Worm (Caenorhabditis elegans) whole organism, L4 larva: ENCODE results near the gene srbc-59.
A peak's percentile ranks its signal among the peaks of the same experiment; 100 is the strongest.

Experiments
- F26F4.8 ChIP-seq: fragments of 200-800 bp; sonication (Bioruptor generic); conservative IDR thresholded peaks from 2 replicates; pipeline ENCODE4 v1.3.6; 2022; ENCODE audit warnings: missing genetic modification characterization, missing compliant biosample characterization
- Y48G9A.11 ChIP-seq: fragments of 200-800 bp; sonication (Bioruptor generic); IDR thresholded peaks from 2 replicates; pipeline ENCODE4 v1.3.6; 2022; ENCODE audit warnings: missing genetic modification reagents, missing genetic modification characterization, missing compliant biosample characterization
- Y5F2A.4 ChIP-seq: fragments of 200-800 bp; sonication (Bioruptor generic); optimal IDR thresholded peaks from 2 replicates; lab custom pipeline; 2018; ENCODE audit warnings: mild to moderate bottlenecking, missing genetic modification characterization, missing compliant biosample characterization
- Y75B8A.6 ChIP-seq: fragments of 200-800 bp; sonication (Bioruptor generic); IDR thresholded peaks from 2 replicates; pipeline ENCODE4 v1.3.6; 2022; ENCODE audit warnings: missing genetic modification reagents, missing genetic modification characterization, missing compliant biosample characterization
- ZK546.5 ChIP-seq, 2 experiments: sonication (generic microtip); optimal IDR thresholded peaks; 2 replicates each; lab custom pipeline; 2017; ENCODE audit warnings: missing biosample characterization in 2 of 2, missing genetic modification characterization in 2 of 2
- aha-1 ChIP-seq: fragments of 150-350 bp; peaks from one replicate; lab custom pipeline; 2014; ENCODE audit warnings: missing biosample characterization, missing genetic modification characterization
- arid-1 ChIP-seq: fragments of 200-800 bp; sonication (Bioruptor generic); conservative IDR thresholded peaks from 2 replicates; pipeline ENCODE4 v1.3.6; 2022; ENCODE audit warnings: missing genetic modification reagents, missing genetic modification characterization, missing compliant biosample characterization
- ceh-20 ChIP-seq: fragments of 200-800 bp; sonication (Bioruptor generic); IDR thresholded peaks from 2 replicates; pipeline ENCODE4 v1.3.6; 2022; ENCODE audit warnings: missing genetic modification reagents, missing genetic modification characterization, missing compliant biosample characterization
- ceh-28 ChIP-seq: fragments of 150-350 bp; optimal IDR thresholded peaks from 2 replicates; lab custom pipeline; 2014; ENCODE audit warnings: missing biosample characterization, missing genetic modification reagents, missing genetic modification characterization
- cey-2 ChIP-seq: sonication (generic microtip); optimal IDR thresholded peaks from 3 replicates; lab custom pipeline; 2017; ENCODE audit warnings: missing genetic modification characterization, mild to moderate bottlenecking, missing compliant biosample characterization, antibody characterized with exemption, borderline replicate concordance; ENCODE audit not compliant: insufficient read depth
- daf-19 ChIP-seq: fragments of 200-800 bp; sonication (Bioruptor generic); conservative IDR thresholded peaks from 2 replicates; pipeline ENCODE4 v1.3.6; 2022; ENCODE audit warnings: missing genetic modification characterization, missing compliant biosample characterization
- daf-8 ChIP-seq: fragments of 200-800 bp; sonication (Bioruptor generic); IDR thresholded peaks from 2 replicates; pipeline ENCODE4 v1.3.6; 2022; ENCODE audit warnings: missing genetic modification characterization, missing compliant biosample characterization
- dmd-6 ChIP-seq: fragments of 200-800 bp; sonication (Bioruptor generic); IDR thresholded peaks from 2 replicates; pipeline ENCODE4 v1.3.6; 2022; ENCODE audit warnings: missing genetic modification reagents, missing genetic modification characterization, missing compliant biosample characterization
- dmd-9 ChIP-seq: fragments of 200-800 bp; sonication (Bioruptor generic); IDR thresholded peaks from 2 replicates; pipeline ENCODE4 v1.3.6; 2022; ENCODE audit warnings: missing genetic modification reagents, missing genetic modification characterization, missing compliant biosample characterization
- dve-1 ChIP-seq: sonication (generic microtip); optimal IDR thresholded peaks from 2 replicates; lab custom pipeline; 2017; ENCODE audit warnings: antibody characterized with exemption, mild to moderate bottlenecking, missing genetic modification characterization, missing compliant biosample characterization; ENCODE audit not compliant: insufficient read depth
- egl-43 ChIP-seq: fragments of 200-800 bp; sonication (Bioruptor generic); IDR thresholded peaks from 2 replicates; pipeline ENCODE4 v1.3.6; 2022; ENCODE audit warnings: missing genetic modification reagents, missing genetic modification characterization, missing compliant biosample characterization
- fos-1 ChIP-seq: fragments of 150-350 bp; optimal IDR thresholded peaks from 2 replicates; lab custom pipeline; 2014; ENCODE audit warnings: missing biosample characterization, missing genetic modification characterization
- hlh-11 ChIP-seq: fragments of 200-800 bp; sonication (Bioruptor generic); optimal IDR thresholded peaks from 2 replicates; lab custom pipeline; 2018; ENCODE audit warnings: mild to moderate bottlenecking, missing genetic modification characterization, missing compliant biosample characterization
- hlh-30 ChIP-seq: sonication (generic microtip); optimal IDR thresholded peaks from 2 replicates; lab custom pipeline; 2017; ENCODE audit warnings: antibody characterized with exemption, mild to moderate bottlenecking, missing genetic modification characterization, missing compliant biosample characterization; ENCODE audit not compliant: insufficient read depth
- jun-1 ChIP-seq: fragments of 150-350 bp; optimal IDR thresholded peaks from 2 replicates; lab custom pipeline; 2014; ENCODE audit warnings: missing biosample characterization, missing genetic modification reagents, missing genetic modification characterization
- lim-7 ChIP-seq: fragments of 200-800 bp; sonication (Bioruptor generic); IDR thresholded peaks from 2 replicates; pipeline ENCODE4 v1.3.6; 2022; ENCODE audit warnings: missing genetic modification characterization, missing compliant biosample characterization
- lin-13 ChIP-seq: fragments of 150-350 bp; optimal IDR thresholded peaks from 2 replicates; lab custom pipeline; 2014; ENCODE audit warnings: missing biosample characterization, missing genetic modification reagents, missing genetic modification characterization
- lin-29 ChIP-seq: fragments of 200-800 bp; sonication (Bioruptor generic); IDR thresholded peaks from 2 replicates; pipeline ENCODE4 v1.3.6; 2022; ENCODE audit warnings: missing genetic modification reagents, missing genetic modification characterization, missing compliant biosample characterization
- lin-38 ChIP-seq: fragments of 200-800 bp; sonication (Bioruptor generic); IDR thresholded peaks from 2 replicates; pipeline ENCODE4 v1.3.6; 2022; ENCODE audit warnings: missing genetic modification reagents, missing genetic modification characterization, missing compliant biosample characterization
- mdt-29 ChIP-seq: fragments of 200-800 bp; sonication (Bioruptor generic); IDR thresholded peaks from 2 replicates; pipeline ENCODE4 v1.3.6; 2022; ENCODE audit warnings: missing genetic modification reagents, missing genetic modification characterization, missing compliant biosample characterization
- mep-1 ChIP-seq: fragments of 150-350 bp; sonication (generic microtip); optimal IDR thresholded peaks from 3 replicates; lab custom pipeline; 2014; ENCODE audit warnings: missing biosample characterization, missing genetic modification characterization
- mes-2 ChIP-seq: sonication (generic microtip); optimal IDR thresholded peaks from 2 replicates; lab custom pipeline; 2016; ENCODE audit warnings: missing genotype, mild to moderate bottlenecking, missing genetic modification characterization, missing compliant biosample characterization; ENCODE audit not compliant: poor library complexity, severe bottlenecking
- mxl-2 ChIP-seq: fragments of 200-800 bp; sonication (Bioruptor generic); conservative IDR thresholded peaks from 2 replicates; pipeline ENCODE4 v1.3.6; 2022; ENCODE audit warnings: missing genetic modification reagents, missing genetic modification characterization, missing compliant biosample characterization
- mxl-3 ChIP-seq: fragments of 200-800 bp; sonication (Bioruptor generic); optimal IDR thresholded peaks from 2 replicates; lab custom pipeline; 2018; ENCODE audit warnings: mild to moderate bottlenecking, missing genetic modification characterization, missing compliant biosample characterization
- nhr-11 ChIP-seq: fragments of 150-350 bp; optimal IDR thresholded peaks from 2 replicates; lab custom pipeline; 2014; ENCODE audit warnings: missing biosample characterization, missing genetic modification characterization
- nhr-111 ChIP-seq: fragments of 200-800 bp; sonication (Bioruptor generic); optimal IDR thresholded peaks from 2 replicates; lab custom pipeline; 2018; ENCODE audit warnings: mild to moderate bottlenecking, missing genetic modification characterization, missing compliant biosample characterization
- nhr-48 ChIP-seq: sonication (generic microtip); optimal IDR thresholded peaks from 2 replicates; lab custom pipeline; 2016; ENCODE audit warnings: mild to moderate bottlenecking, missing genetic modification characterization, missing compliant biosample characterization
- nhr-76 ChIP-seq: fragments of 150-350 bp; optimal IDR thresholded peaks from 2 replicates; lab custom pipeline; 2014; ENCODE audit warnings: missing biosample characterization, missing genetic modification characterization
- nhr-77 ChIP-seq: fragments of 150-350 bp; optimal IDR thresholded peaks from 2 replicates; lab custom pipeline; 2014; ENCODE audit warnings: missing biosample characterization, missing genetic modification characterization
- pha-4 ChIP-seq, 2 experiments: fragments of 150-350 bp in 1 of 2; fragments of 200-800 bp in 1 of 2; sonication (Bioruptor generic) in 1 of 2; IDR thresholded peaks in 1 of 2; optimal IDR thresholded peaks in 1 of 2; 2 replicates each; pipeline versions ENCODE4 v1.3.6 to Lab custom; 2014 to 2022; ENCODE audit warnings: missing genetic modification characterization in 2 of 2, missing genetic modification reagents in 2 of 2, missing biosample characterization in 1 of 2, missing compliant biosample characterization in 1 of 2
- set-16 ChIP-seq: fragments of 200-800 bp; sonication (Bioruptor generic); IDR thresholded peaks from 2 replicates; pipeline ENCODE4 v1.3.6; 2022; ENCODE audit warnings: missing genetic modification reagents, missing genetic modification characterization, missing compliant biosample characterization
- snpc-1.2 ChIP-seq: fragments of 200-800 bp; sonication (Bioruptor generic); IDR thresholded peaks from 2 replicates; pipeline ENCODE4 v1.3.6; 2022; ENCODE audit warnings: missing genetic modification reagents, missing genetic modification characterization, missing compliant biosample characterization
- snpc-4 ChIP-seq: fragments of 150-350 bp; optimal IDR thresholded peaks from 2 replicates; lab custom pipeline; 2014; ENCODE audit warnings: missing biosample characterization, missing genetic modification characterization
- spr-1 ChIP-seq: sonication (generic microtip); optimal IDR thresholded peaks from 2 replicates; lab custom pipeline; 2016; ENCODE audit warnings: mild to moderate bottlenecking, missing genetic modification characterization, missing compliant biosample characterization
- tag-97 ChIP-seq: fragments of 200-800 bp; sonication (Bioruptor generic); IDR thresholded peaks from 2 replicates; pipeline ENCODE4 v1.3.6; 2022; ENCODE audit warnings: missing genetic modification characterization, missing compliant biosample characterization
- unc-130 ChIP-seq: sonication (generic microtip); optimal IDR thresholded peaks from 2 replicates; lab custom pipeline; 2016; ENCODE audit warnings: missing genetic modification reagents, missing genetic modification characterization, missing compliant biosample characterization
- vab-7 ChIP-seq: fragments of 200-800 bp; sonication (Bioruptor generic); IDR thresholded peaks from 2 replicates; pipeline ENCODE4 v1.3.6; 2022; ENCODE audit warnings: missing genetic modification reagents, missing genetic modification characterization, missing compliant biosample characterization
- zag-1 ChIP-seq: fragments of 150-350 bp; optimal IDR thresholded peaks from 2 replicates; lab custom pipeline; 2014; ENCODE audit warnings: missing biosample characterization, missing genetic modification characterization
- zfp-2 ChIP-seq: sonication (generic microtip); optimal IDR thresholded peaks from 2 replicates; lab custom pipeline; 2016; ENCODE audit warnings: mild to moderate bottlenecking, missing genetic modification characterization, missing compliant biosample characterization
- zfp-3 ChIP-seq: fragments of 200-800 bp; sonication (Bioruptor generic); conservative IDR thresholded peaks from 2 replicates; pipeline ENCODE4 v1.3.6; 2022; ENCODE audit warnings: missing genetic modification reagents, missing genetic modification characterization, missing compliant biosample characterization
- zip-11 ChIP-seq: fragments of 200-800 bp; sonication (Bioruptor generic); IDR thresholded peaks from 2 replicates; pipeline ENCODE4 v1.3.6; 2022; ENCODE audit warnings: missing genetic modification characterization, missing compliant biosample characterization

Gene srbc-59

ce11 chrV:728822-729493 is 49.5 kb upstream of the srbc-59 start (continued):
- TF ChIP-seq Y75B8A.6 (GFP tag; lab: Robert Waterston, UW) (0 out of 2 replicates have a peak, but pooled peaks have one; percentile 10), mep-1 (tag; lab: Kevin White, UChicago) (peak; percentile 61), dmd-6 (GFP tag; lab: Robert Waterston, UW) (peak; percentile 13; the same call in 1 of the 2 replicates), zfp-3 (GFP tag; lab: Robert Waterston, UW) (0 out of 2 replicates have a peak, but pooled peaks have one; percentile 23), set-16 (GFP tag; lab: Robert Waterston, UW) (no peak), fos-1 (tag; lab: Kevin White, UChicago) (no peak), arid-1 (GFP tag; lab: Robert Waterston, UW) (no peak), hlh-30 (tag; lab: Kevin White, UChicago) (peak; percentile 91), lin-38 (GFP tag; lab: Robert Waterston, UW) (peak; percentile 13; the same call in 1 of the 2 replicates), hlh-11 (peak; percentile 94), nhr-111 (peak; percentile 47), Y48G9A.11 (GFP tag; lab: Robert Waterston, UW) (0 out of 2 replicates have a peak, but pooled peaks have one; percentile 10), nhr-77 (peak; percentile 64)

DNA sequence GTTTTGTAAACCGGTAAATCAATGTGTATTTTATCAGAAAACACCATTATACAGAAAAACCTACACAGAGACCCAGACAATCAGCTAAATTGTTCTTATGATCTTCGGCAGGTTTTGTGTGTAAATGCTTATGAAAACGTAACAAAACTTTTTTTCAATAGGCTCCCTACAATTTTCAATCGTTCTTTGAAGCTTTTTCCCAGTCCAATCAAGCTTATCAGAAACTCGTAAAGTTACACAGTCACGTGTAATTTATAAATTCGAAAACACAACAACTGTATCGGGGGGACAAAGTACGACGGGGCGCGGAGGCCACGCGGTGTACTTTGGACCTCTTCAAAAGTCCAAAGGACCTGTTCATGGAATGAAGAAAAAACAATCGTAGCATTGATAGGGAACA is 48.2 kb upstream of the srbc-59 start:
- TF ChIP-seq zfp-2 (no peak), zip-11 (no peak), snpc-4 (tag; lab: Kevin White, UChicago) (no peak), spr-1 (tag; lab: Kevin White, UChicago) (peak; percentile 25), nhr-48 (tag; lab: Kevin White, UChicago) (peak; percentile 79), unc-130 (GFP tag; lab: Kevin White, UChicago) (no peak), F26F4.8 (GFP tag; lab: Robert Waterston, UW) (no peak), jun-1 (tag; lab: Kevin White, UChicago) (no peak), lin-13 (GFP tag; lab: Kevin White, UChicago) (peak; percentile 4), mxl-2 (GFP tag; lab: Robert Waterston, UW) (no peak), dve-1 (tag; lab: Kevin White, UChicago) (peak; percentile 89), tag-97 (GFP tag; lab: Robert Waterston, UW) (no peak), snpc-1.2 (no peak), mes-2 (tag; lab: Kevin White, UChicago) (peak; percentile 39), hlh-11 (peak; percentile 92), cey-2 (tag; lab: Kevin White, UChicago) (peak; percentile 38), dmd-9 (GFP tag; lab: Robert Waterston, UW) (no peak), aha-1 (tag; lab: Kevin White, UChicago) (peak; percentile 47), nhr-11 (tag; lab: Kevin White, UChicago) (no peak), lin-38 (GFP tag; lab: Robert Waterston, UW) (peak; percentile 34; the same call in 1 of the 2 replicates), zag-1 (tag; lab: Kevin White, UChicago) (no peak), vab-7 (no peak), lin-29 (no peak), egl-43 (GFP tag; lab: Robert Waterston, UW) (no peak), nhr-111 (no peak), lim-7 (GFP tag; lab: Robert Waterston, UW) (0 out of 2 replicates have a peak, but pooled peaks have one; percentile 29), Y5F2A.4 (GFP tag; lab: Kevin White, UChicago) (no peak), mdt-29 (GFP tag; lab: Robert Waterston, UW) (peak; percentile 86), pha-4 (GFP tag; IDR thresholded peaks at IDR 0.05; lab: Robert Waterston, UW) (0 out of 2 replicates have a peak, but pooled peaks have one; percentile 11), pha-4 (tag; optimal IDR thresholded peaks at IDR 0.05; lab: Kevin White, UChicago) (no peak), ceh-20 (GFP tag; lab: Robert Waterston, UW) (no peak), nhr-76 (tag; lab: Kevin White, UChicago) (no peak), daf-19 (no peak), ZK546.5 (tag; optimal IDR thresholded peaks at IDR 0.05; lab: Kevin White, UChicago) (no peak), nhr-77 (peak; percentile 60), mxl-3 (GFP tag; lab: Kevin White, UChicago) (peak; percentile 72), zfp-3 (GFP tag; lab: Robert Waterston, UW) (0 out of 2 replicates have a peak, but pooled peaks have one; percentile 23), daf-8 (no peak), arid-1 (GFP tag; lab: Robert Waterston, UW) (no peak), ceh-28 (tag; lab: Kevin White, UChicago) (no peak), Y48G9A.11 (GFP tag; lab: Robert Waterston, UW) (no peak)
